Fruit fly (Drosophila melanogaster) whole organism, embryonic: ENCODE results near the gene CG6675.

ENCODE experiments used
- Asciz ChIP-seq: fragments of 200-800 bp; sonication (Bioruptor generic); optimal IDR thresholded peaks from 2 replicates; lab custom pipeline; 2017; ENCODE audit warnings: missing biosample characterization, mild to moderate bottlenecking, missing genetic modification characterization, missing genetic modification reagents
- Atf3 ChIP-seq: fragments of 200-800 bp; sonication (Bioruptor generic); optimal IDR thresholded peaks from 3 replicates; lab custom pipeline; 2016; ENCODE audit warnings: missing biosample characterization, missing genetic modification characterization
- CG10366 ChIP-seq: fragments of 200-800 bp; sonication (Bioruptor generic); IDR thresholded peaks from 2 replicates; pipeline ENCODE4 v1.3.6; 2022; ENCODE audit warnings: missing biosample characterization, missing genetic modification characterization
- CG1233 ChIP-seq: fragments of 200-800 bp; sonication (Bioruptor generic); optimal IDR thresholded peaks from 4 replicates; lab custom pipeline; 2018; ENCODE audit warnings: missing biosample characterization, mild to moderate bottlenecking, missing genetic modification characterization
- CG13287 ChIP-seq: fragments of 200-800 bp; sonication (Bioruptor generic); IDR thresholded peaks from 2 replicates; pipeline ENCODE4 v1.3.6; 2022; ENCODE audit warnings: missing biosample characterization, missing genetic modification characterization; ENCODE audit not compliant: partially characterized antibody
- CG13424 ChIP-seq: fragments of 200-800 bp; sonication (Bioruptor generic); optimal IDR thresholded peaks from 2 replicates; lab custom pipeline; 2019; ENCODE audit warnings: missing biosample characterization, mild to moderate bottlenecking, missing genetic modification characterization, moderate library complexity
- CG13775 ChIP-seq: fragments of 200-800 bp; sonication (Bioruptor generic); optimal IDR thresholded peaks from 3 replicates; lab custom pipeline; 2017; ENCODE audit warnings: missing biosample characterization, mild to moderate bottlenecking, missing genetic modification characterization
- CG15269 ChIP-seq: fragments of 200-800 bp; sonication (Bioruptor generic); optimal IDR thresholded peaks from 2 replicates; lab custom pipeline; 2018; ENCODE audit warnings: missing biosample characterization, mild to moderate bottlenecking, missing genetic modification characterization, moderate library complexity
- CG16815 ChIP-seq: fragments of 200-800 bp; sonication (Bioruptor generic); optimal IDR thresholded peaks from 3 replicates; lab custom pipeline; 2017; ENCODE audit warnings: missing biosample characterization, mild to moderate bottlenecking, missing genetic modification characterization
- CG17186 ChIP-seq: fragments of 200-800 bp; sonication (Bioruptor generic); optimal IDR thresholded peaks from 3 replicates; lab custom pipeline; 2017; ENCODE audit warnings: missing biosample characterization, missing genetic modification reagents, missing genetic modification characterization
- CG18011 ChIP-seq: fragments of 200-800 bp; sonication (Bioruptor generic); optimal IDR thresholded peaks from 2 replicates; lab custom pipeline; 2017; ENCODE audit warnings: missing biosample characterization, missing genetic modification characterization, mild to moderate bottlenecking, moderate library complexity, missing genotype
- CG18619 ChIP-seq: fragments of 200-800 bp; sonication (Bioruptor generic); optimal IDR thresholded peaks from 3 replicates; lab custom pipeline; 2017; ENCODE audit warnings: missing biosample characterization, mild to moderate bottlenecking, missing genetic modification characterization
- CG30431 ChIP-seq: fragments of 200-800 bp; sonication (Bioruptor generic); optimal IDR thresholded peaks from 2 replicates; lab custom pipeline; 2017; ENCODE audit warnings: missing biosample characterization, missing genetic modification characterization
- CG3281 ChIP-seq: fragments of 200-800 bp; sonication (Bioruptor generic); optimal IDR thresholded peaks from 3 replicates; lab custom pipeline; 2017; ENCODE audit warnings: missing biosample characterization, mild to moderate bottlenecking, missing genetic modification characterization
- CG7786 ChIP-seq: fragments of 200-800 bp; sonication (Bioruptor generic); optimal IDR thresholded peaks from 2 replicates; lab custom pipeline; 2016; ENCODE audit warnings: missing biosample characterization, missing genetic modification characterization
- CG8944 ChIP-seq: fragments of 200-800 bp; sonication (Bioruptor generic); optimal IDR thresholded peaks from 3 replicates; lab custom pipeline; 2016; ENCODE audit warnings: missing biosample characterization, missing genetic modification characterization
- Dbx ChIP-seq: fragments of 200-800 bp; sonication (Bioruptor generic); IDR thresholded peaks from 3 replicates; pipeline ENCODE4 v1.3.6; 2022; ENCODE audit warnings: missing biosample characterization, missing genetic modification characterization
- Ets97D ChIP-seq: fragments of 200-800 bp; sonication (Bioruptor generic); optimal IDR thresholded peaks from 3 replicates; lab custom pipeline; 2016; ENCODE audit warnings: missing biosample characterization, missing genetic modification characterization
- GATAe ChIP-seq: fragments of 200-800 bp; sonication (Bioruptor generic); conservative IDR thresholded peaks from 2 replicates; pipeline ENCODE4 v1.3.6; 2022; ENCODE audit warnings: missing biosample characterization, missing genetic modification characterization
- HLH54F ChIP-seq: fragments of 200-800 bp; sonication (Bioruptor generic); optimal IDR thresholded peaks from 3 replicates; lab custom pipeline; 2016; ENCODE audit warnings: missing biosample characterization, missing genetic modification characterization
- Hr3 ChIP-seq: fragments of 200-800 bp; sonication (Bioruptor generic); optimal IDR thresholded peaks from 3 replicates; lab custom pipeline; 2016; ENCODE audit warnings: missing biosample characterization, missing genetic modification characterization
- Hr51 ChIP-seq, 2 experiments: fragments of 200-800 bp; sonication (Bioruptor generic); optimal IDR thresholded peaks; 2 replicates in 1 of 2; 3 replicates in 1 of 2; lab custom pipeline; 2016 to 2018; ENCODE audit warnings: missing biosample characterization in 2 of 2, missing genetic modification characterization in 2 of 2, mild to moderate bottlenecking in 1 of 2, moderate library complexity in 1 of 2
- Kr ChIP-seq: fragments of 200-800 bp; sonication (Bioruptor generic); optimal IDR thresholded peaks from 2 replicates; lab custom pipeline; 2017; ENCODE audit warnings: missing biosample characterization, mild to moderate bottlenecking, missing genetic modification characterization
- MBD-R2 ChIP-seq: fragments of 200-800 bp; sonication (Bioruptor generic); IDR thresholded peaks from 2 replicates; pipeline ENCODE4 v1.3.6; 2022; ENCODE audit warnings: missing biosample characterization, missing genetic modification characterization
- Nf-YC ChIP-seq: fragments of 200-800 bp; optimal IDR thresholded peaks from 3 replicates; lab custom pipeline; 2019; ENCODE audit warnings: missing biosample characterization, mild to moderate bottlenecking, missing genetic modification characterization, moderate library complexity
- Six4 ChIP-seq: fragments of 200-800 bp; sonication (Bioruptor generic); optimal IDR thresholded peaks from 2 replicates; lab custom pipeline; 2016; ENCODE audit warnings: missing biosample characterization, missing genetic modification characterization
- Sox100B ChIP-seq: fragments of 200-800 bp; sonication (Bioruptor generic); optimal IDR thresholded peaks from 3 replicates; lab custom pipeline; 2018; ENCODE audit warnings: missing biosample characterization, mild to moderate bottlenecking, missing genetic modification characterization
- Ssrp ChIP-seq: fragments of 200-800 bp; sonication (Bioruptor generic); optimal IDR thresholded peaks from 2 replicates; lab custom pipeline; 2018; ENCODE audit warnings: missing biosample characterization, mild to moderate bottlenecking, missing genetic modification characterization, moderate library complexity
- Xbp1 ChIP-seq: fragments of 200-800 bp; sonication (Bioruptor generic); optimal IDR thresholded peaks from 3 replicates; lab custom pipeline; 2016; ENCODE audit warnings: missing biosample characterization, mild to moderate bottlenecking, missing genetic modification characterization
- ato ChIP-seq: fragments of 200-800 bp; sonication (Bioruptor generic); IDR thresholded peaks from 2 replicates; pipeline ENCODE4 v1.3.6; 2022; ENCODE audit warnings: missing biosample characterization, missing genetic modification characterization; ENCODE audit not compliant: partially characterized antibody
- br ChIP-seq: fragments of >200 bp; optimal IDR thresholded peaks from 2 replicates; lab custom pipeline; 2017
- cas ChIP-seq: fragments of 200-800 bp; sonication (Bioruptor generic); IDR thresholded peaks from 2 replicates; pipeline ENCODE4 v1.3.6; 2022; ENCODE audit warnings: missing biosample characterization, missing genetic modification characterization
- crp ChIP-seq, 2 experiments: fragments of 200-800 bp; sonication (Bioruptor generic); optimal IDR thresholded peaks; 2 replicates in 1 of 2; 3 replicates in 1 of 2; lab custom pipeline; 2017; ENCODE audit warnings: missing biosample characterization in 2 of 2, missing genetic modification characterization in 2 of 2, mild to moderate bottlenecking in 1 of 2, moderate library complexity in 1 of 2
- dmrt99B ChIP-seq: fragments of 200-800 bp; sonication (Bioruptor generic); optimal IDR thresholded peaks from 2 replicates; lab custom pipeline; 2018; ENCODE audit warnings: missing biosample characterization, mild to moderate bottlenecking, missing genetic modification characterization, moderate library complexity
- emc ChIP-seq: fragments of 200-800 bp; sonication (Bioruptor generic); optimal IDR thresholded peaks from 2 replicates; lab custom pipeline; 2016; ENCODE audit warnings: missing biosample characterization, missing genetic modification characterization
- esg ChIP-seq: fragments of 200-800 bp; sonication (Bioruptor generic); conservative IDR thresholded peaks from 2 replicates; pipeline ENCODE4 v1.3.6; 2022; ENCODE audit warnings: missing biosample characterization, missing genetic modification characterization
- ewg ChIP-seq: fragments of 200-800 bp; sonication (Bioruptor generic); optimal IDR thresholded peaks from 3 replicates; lab custom pipeline; 2017; ENCODE audit warnings: mild to moderate bottlenecking, missing biosample characterization, missing genetic modification reagents, missing genetic modification characterization
- fd3F ChIP-seq: fragments of 200-800 bp; sonication (Bioruptor generic); optimal IDR thresholded peaks from 2 replicates; lab custom pipeline; 2018; ENCODE audit warnings: missing biosample characterization, mild to moderate bottlenecking, missing genetic modification characterization, moderate library complexity
- fd96Cb ChIP-seq: fragments of 200-800 bp; sonication (Bioruptor generic); optimal IDR thresholded peaks from 2 replicates; lab custom pipeline; 2018; ENCODE audit warnings: missing biosample characterization, mild to moderate bottlenecking, missing genetic modification characterization, moderate library complexity
- fru ChIP-seq: fragments of >200 bp; optimal IDR thresholded peaks from 2 replicates; lab custom pipeline; 2017
- insv ChIP-seq, 2 experiments: fragments of 200-800 bp; sonication (Bioruptor generic); optimal IDR thresholded peaks; 3 replicates each; lab custom pipeline; 2016 to 2018; ENCODE audit warnings: missing biosample characterization in 2 of 2, missing genetic modification characterization in 2 of 2
- inv ChIP-seq: fragments of 200-800 bp; sonication (Bioruptor generic); IDR thresholded peaks from 2 replicates; pipeline ENCODE4 v1.3.6; 2022; ENCODE audit warnings: missing biosample characterization, missing genetic modification characterization; ENCODE audit not compliant: partially characterized antibody
- nerfin-2 ChIP-seq: fragments of 200-800 bp; sonication (Bioruptor generic); IDR thresholded peaks from 2 replicates; pipeline ENCODE4 v1.3.6; 2022; ENCODE audit warnings: missing biosample characterization, missing genetic modification characterization; ENCODE audit not compliant: partially characterized antibody
- org-1 ChIP-seq: fragments of 200-800 bp; sonication (Bioruptor generic); optimal IDR thresholded peaks from 2 replicates; lab custom pipeline; 2017; ENCODE audit warnings: missing biosample characterization, missing genetic modification characterization
- schlank ChIP-seq: fragments of 200-800 bp; sonication (Bioruptor generic); optimal IDR thresholded peaks from 2 replicates; lab custom pipeline; 2018; ENCODE audit warnings: missing biosample characterization, mild to moderate bottlenecking, missing genetic modification characterization
- scrt ChIP-seq: fragments of 200-800 bp; sonication (Bioruptor generic); optimal IDR thresholded peaks from 2 replicates; lab custom pipeline; 2018; ENCODE audit warnings: missing biosample characterization, mild to moderate bottlenecking, missing genetic modification characterization, moderate library complexity
- slou ChIP-seq: fragments of 200-800 bp; sonication (Bioruptor generic); optimal IDR thresholded peaks from 3 replicates; lab custom pipeline; 2016; ENCODE audit warnings: missing biosample characterization, missing genetic modification characterization
- tap ChIP-seq: fragments of 200-800 bp; optimal IDR thresholded peaks from 3 replicates; lab custom pipeline; 2019; ENCODE audit warnings: missing biosample characterization, mild to moderate bottlenecking, missing genetic modification characterization, moderate library complexity
- toy ChIP-seq: fragments of 200-800 bp; sonication (Bioruptor generic); IDR thresholded peaks from 2 replicates; pipeline ENCODE4 v1.3.6; 2022; ENCODE audit warnings: missing biosample characterization, missing genetic modification characterization
- zen ChIP-seq: fragments of 200-800 bp; sonication (Bioruptor generic); optimal IDR thresholded peaks from 3 replicates; lab custom pipeline; 2018; ENCODE audit warnings: missing biosample characterization, mild to moderate bottlenecking, missing genetic modification characterization, moderate library complexity

The CG6675 gene

DNA sequence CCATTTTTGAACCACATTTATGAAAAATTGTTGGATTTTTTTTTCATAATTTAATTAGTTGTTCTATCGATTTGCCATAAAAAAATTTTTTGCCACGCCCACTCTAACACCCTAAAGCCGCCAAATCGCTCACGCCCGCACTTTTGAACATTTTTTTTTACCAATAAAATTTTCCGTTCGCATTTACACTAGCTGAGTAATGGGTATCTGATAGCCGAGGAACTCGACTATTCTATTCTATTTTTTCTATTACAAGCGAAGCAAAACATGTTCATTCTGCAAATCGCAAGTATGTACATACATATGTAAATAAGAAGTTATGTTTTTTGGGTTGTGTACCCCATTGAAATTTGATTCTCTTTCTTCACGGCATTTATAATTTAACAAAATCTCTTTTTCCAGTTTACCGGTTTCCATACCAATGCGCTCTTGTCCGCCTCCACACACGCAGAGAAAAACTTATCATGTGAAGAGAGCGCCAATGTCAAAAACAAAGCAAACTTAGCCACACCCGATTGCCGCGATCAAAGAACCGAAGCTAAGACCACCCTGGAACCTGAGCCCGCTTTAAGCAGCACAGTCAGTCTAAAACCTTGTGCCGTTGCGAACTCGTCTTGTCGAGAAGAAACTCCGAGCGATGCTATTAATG, 36.6 kb downstream of the CG6675 start (continued):
- TF ChIP-seq slou (GFP tag; lab: Kevin White, UChicago): no peak
- TF ChIP-seq toy (GFP tag; lab: Robert Waterston, UW): no peak
- TF ChIP-seq CG3281: no peak
- no peak for TF ChIP-seq HLH54F
- no peak for TF ChIP-seq insv (GFP tag; optimal IDR thresholded peaks at IDR 0.05; lab: Kevin White, UChicago)
- TF ChIP-seq Hr51 (GFP tag; optimal IDR thresholded peaks at IDR 0.05; lab: Kevin White, UChicago): no peak
- no peak for TF ChIP-seq fd3F (GFP tag; lab: Kevin White, UChicago)
- no peak for TF ChIP-seq Sox100B (GFP tag; lab: Kevin White, UChicago)
- no peak for TF ChIP-seq Dbx
- TF ChIP-seq schlank (tag; lab: Kevin White, UChicago): no peak
- no peak for TF ChIP-seq CG16815 (GFP tag; lab: Kevin White, UChicago)
- no peak for TF ChIP-seq CG8944 (GFP tag; lab: Kevin White, UChicago)
- TF ChIP-seq CG13775 (GFP tag; lab: Kevin White, UChicago): no peak
- TF ChIP-seq Hr3 (GFP tag; lab: Kevin White, UChicago): no peak
- TF ChIP-seq Ssrp: no peak
- TF ChIP-seq emc (GFP tag; lab: Kevin White, UChicago): no peak
- peak; percentile 59 for TF ChIP-seq ato (GFP tag; lab: Robert Waterston, UW)
- no peak for TF ChIP-seq CG7786 (GFP tag; lab: Kevin White, UChicago)
- TF ChIP-seq dmrt99B (tag; lab: Kevin White, UChicago): no peak
- TF ChIP-seq CG13424: no peak
- no peak for TF ChIP-seq CG15269 (tag; lab: Kevin White, UChicago)
- TF ChIP-seq fru (lab: Kevin White, UChicago): no peak
- peak; percentile 56; the same call in 1 of the 2 replicates for TF ChIP-seq nerfin-2
- no peak for TF ChIP-seq CG17186 (GFP tag; lab: Kevin White, UChicago)
- no peak for TF ChIP-seq Asciz
- no peak for TF ChIP-seq Ets97D (GFP tag; lab: Kevin White, UChicago)
- no peak for TF ChIP-seq crp (GFP tag; optimal IDR thresholded peaks at IDR 0.05; lab: Kevin White, UChicago)
- no peak for TF ChIP-seq fd96Cb (tag; lab: Kevin White, UChicago)
- TF ChIP-seq CG1233 (GFP tag; lab: Kevin White, UChicago): no peak
- no peak for TF ChIP-seq CG10366
- no peak for TF ChIP-seq esg (GFP tag; lab: Robert Waterston, UW)
- TF ChIP-seq Atf3 (GFP tag; lab: Kevin White, UChicago): no peak
- TF ChIP-seq Kr (GFP tag; lab: Kevin White, UChicago): no peak
- no peak for TF ChIP-seq Six4 (GFP tag; lab: Kevin White, UChicago)
- TF ChIP-seq inv (GFP tag; lab: Robert Waterston, UW): peak; percentile 26; the same call in 1 of the 2 replicates
- TF ChIP-seq br (lab: Kevin White, UChicago): no peak
- TF ChIP-seq cas (GFP tag; lab: Robert Waterston, UW): no peak
- TF ChIP-seq zen (tag; lab: Kevin White, UChicago): no peak
- TF ChIP-seq CG18011 (GFP tag; lab: Kevin White, UChicago): no peak
- TF ChIP-seq ewg (GFP tag; lab: Kevin White, UChicago): no peak
- no peak for TF ChIP-seq CG18619 (GFP tag; lab: Kevin White, UChicago)
- no peak for TF ChIP-seq tap (tag; lab: Kevin White, UChicago)
- no peak for TF ChIP-seq Xbp1 (GFP tag; lab: Kevin White, UChicago)
- TF ChIP-seq Nf-YC (tag; lab: Kevin White, UChicago): no peak
- TF ChIP-seq org-1: no peak
- no peak for TF ChIP-seq scrt (GFP tag; lab: Kevin White, UChicago)
- TF ChIP-seq CG30431: no peak
- TF ChIP-seq MBD-R2 (GFP tag; lab: Robert Waterston, UW): no peak
- TF ChIP-seq CG13287: peak; percentile 40; the same call in 1 of the 2 replicates
- no peak for TF ChIP-seq GATAe
